Worm (Caenorhabditis elegans) whole organism, midembryonic: ENCODE results near the gene alkb-7.

ENCODE experiments used
- T22C8.4 ChIP-seq: fragments of 200-800 bp; sonication (Bioruptor generic); IDR thresholded peaks from 2 replicates; pipeline ENCODE4 v1.3.6; 2022; ENCODE audit warnings: missing genetic modification characterization, missing compliant biosample characterization
- cog-1 ChIP-seq: sonication (generic microtip); optimal IDR thresholded peaks from 2 replicates; lab custom pipeline; 2016; ENCODE audit warnings: missing genetic modification characterization, missing compliant biosample characterization
- med-1 ChIP-seq: sonication (generic microtip); optimal IDR thresholded peaks from 2 replicates; lab custom pipeline; 2017; ENCODE audit warnings: missing genetic modification characterization, mild to moderate bottlenecking, missing compliant biosample characterization, antibody characterized with exemption, missing genetic modification reagents; ENCODE audit not compliant: insufficient read depth
- tab-1 ChIP-seq: fragments of 200-800 bp; sonication (Bioruptor generic); IDR thresholded peaks from 2 replicates; pipeline ENCODE4 v1.3.6; 2022; ENCODE audit warnings: missing genetic modification characterization, missing compliant biosample characterization
- ztf-23 ChIP-seq: fragments of 200-800 bp; sonication (Bioruptor generic); IDR thresholded peaks from 2 replicates; pipeline ENCODE4 v1.3.6; 2022; ENCODE audit warnings: missing genetic modification reagents, missing genetic modification characterization, missing compliant biosample characterization
- ztf-29 ChIP-seq: fragments of 200-800 bp; sonication (Bioruptor generic); IDR thresholded peaks from 2 replicates; pipeline ENCODE4 v1.3.6; 2022; ENCODE audit warnings: missing genetic modification reagents, missing genetic modification characterization, missing compliant biosample characterization

Gene alkb-7

DNA sequence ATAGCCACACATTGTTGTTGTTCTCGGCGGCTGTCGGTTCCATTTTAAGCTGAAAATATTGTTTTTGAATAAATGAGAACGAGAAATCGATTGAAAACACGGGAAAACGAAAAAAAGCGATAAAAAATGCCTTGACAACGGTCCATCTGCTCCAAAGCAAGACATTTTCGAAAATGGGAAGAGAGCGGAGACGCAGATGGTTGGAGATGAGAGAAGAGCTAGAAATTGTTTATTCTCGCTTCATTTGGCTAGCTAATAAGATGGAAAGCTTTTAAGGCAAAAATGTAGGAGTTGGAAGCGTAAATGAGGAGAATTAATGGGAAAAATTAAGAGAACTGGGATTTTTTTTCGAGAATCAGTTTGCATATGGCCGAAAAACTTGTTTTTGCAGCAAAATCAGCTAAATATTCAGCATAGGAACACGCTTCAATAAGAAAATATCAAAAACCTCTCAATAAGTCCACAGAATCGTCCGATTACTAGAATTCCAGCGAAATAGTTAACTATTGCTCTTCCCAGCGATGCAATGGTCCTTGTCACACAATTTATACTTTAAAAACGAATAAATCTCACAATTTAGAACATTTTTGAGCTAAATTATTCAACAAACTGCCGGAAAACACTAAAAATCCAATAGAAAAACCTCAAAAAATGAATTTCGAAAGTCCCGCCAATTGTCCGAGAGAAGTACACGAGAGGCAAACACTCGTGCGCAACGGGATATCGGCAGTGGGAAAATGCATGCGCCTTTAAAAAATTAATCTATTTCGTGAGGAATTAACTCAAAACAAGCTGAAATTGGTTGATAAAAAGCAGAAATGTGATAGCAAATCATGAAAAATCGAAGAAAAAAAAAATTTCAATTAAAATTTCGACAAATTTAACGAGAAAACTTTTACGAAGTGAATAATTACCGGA, 49.4 kb downstream of the alkb-7 start, which contains the start of gene pisy-1:
Gene pisy-1 (minus strand): TSS at position 51 of the 918 bp plus-strand sequence.
- TF ChIP-seq cog-1 (peak; percentile 19), tab-1 (no peak)

ce11 chrII:12736579-12736978, 51.4 kb downstream of the alkb-7 start, which contains the start of gene snrp-200:
snrp-200 (minus strand) TSS chrII:12736910.
- TF ChIP-seq ztf-23 (GFP tag; lab: Robert Waterston, UW) (no peak), tab-1 (no peak), T22C8.4 (GFP tag; lab: Robert Waterston, UW) (no peak), med-1 (no peak), ztf-29 (no peak)
